Worm (Caenorhabditis elegans) whole organism, L1 larva: Measurements from ENCODE around the gene T16G1.2.

ENCODE experiments used
- blmp-1 ChIP-seq: fragments of 150-350 bp; optimal IDR thresholded peaks from 2 replicates; lab custom pipeline; 2014; ENCODE audit warnings: missing biosample characterization, missing genetic modification characterization
- egl-13 ChIP-seq: sonication (generic microtip); optimal IDR thresholded peaks from 2 replicates; lab custom pipeline; 2016; ENCODE audit warnings: missing genotype, missing genetic modification reagents, missing genetic modification characterization, missing compliant biosample characterization
- grh-1 ChIP-seq: fragments of 200-800 bp; sonication (Bioruptor generic); IDR thresholded peaks from 2 replicates; pipeline ENCODE4 v1.3.6; 2022; ENCODE audit warnings: missing genetic modification reagents, missing genetic modification characterization, missing compliant biosample characterization
- isw-1 ChIP-seq: fragments of 200-800 bp; sonication (Bioruptor generic); IDR thresholded peaks from 2 replicates; pipeline ENCODE4 v1.3.6; 2022; ENCODE audit warnings: missing genetic modification characterization, missing compliant biosample characterization
- mdl-1 ChIP-seq, 2 experiments: fragments of 150-350 bp; optimal IDR thresholded peaks; 2 replicates each; lab custom pipeline; 2014 to 2017; ENCODE audit warnings: missing biosample characterization in 2 of 2, missing genetic modification characterization in 2 of 2, inconsistent platforms in 1 of 2

DNA sequence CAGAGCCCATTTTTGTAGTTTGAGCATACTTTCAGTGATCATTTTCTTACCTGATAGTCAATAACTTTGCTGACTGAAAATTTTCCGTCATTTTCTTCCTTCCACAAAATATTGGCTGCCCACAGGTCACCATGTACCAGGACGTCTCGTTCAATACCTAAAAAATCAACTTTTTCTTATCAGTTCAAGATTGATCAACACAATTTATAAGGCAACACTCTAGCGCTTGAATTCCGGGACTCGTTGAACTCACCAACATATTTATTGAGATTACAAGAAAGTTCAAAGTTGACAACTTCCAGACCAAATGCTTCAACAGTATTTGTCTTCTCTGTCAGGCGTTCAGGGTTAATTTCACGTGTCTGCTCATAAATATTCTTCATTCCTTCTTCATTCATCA, 4.4 kb downstream of the T16G1.2 start:
- TF ChIP-seq isw-1 = no peak
- TF ChIP-seq grh-1 (GFP tag; lab: Robert Waterston, UW) = no peak
- TF ChIP-seq mdl-1 (tag; optimal IDR thresholded peaks at IDR 0.05; lab: Kevin White, UChicago) = no peak
- TF ChIP-seq egl-13 (tag; lab: Kevin White, UChicago) = no peak
- TF ChIP-seq blmp-1 = no peak
